Worm (Caenorhabditis elegans): ENCODE measurements around the gene F09B12.7.

The F09B12.7 gene

ce11 chrX:15103481-15103880 is 8.6 kb upstream of the F09B12.7 start:
- TF ChIP-seq unc-62 (GFP tag; optimal IDR thresholded peaks at IDR 0.05 in 1 of 2) (peak in 1 of 2 experiments; percentile 96), unc-62 (tag; optimal IDR thresholded peaks at IDR 0.05) (no peak), nhr-48 (tag; optimal IDR thresholded peaks at IDR 0.05) (no peak)

DNA sequence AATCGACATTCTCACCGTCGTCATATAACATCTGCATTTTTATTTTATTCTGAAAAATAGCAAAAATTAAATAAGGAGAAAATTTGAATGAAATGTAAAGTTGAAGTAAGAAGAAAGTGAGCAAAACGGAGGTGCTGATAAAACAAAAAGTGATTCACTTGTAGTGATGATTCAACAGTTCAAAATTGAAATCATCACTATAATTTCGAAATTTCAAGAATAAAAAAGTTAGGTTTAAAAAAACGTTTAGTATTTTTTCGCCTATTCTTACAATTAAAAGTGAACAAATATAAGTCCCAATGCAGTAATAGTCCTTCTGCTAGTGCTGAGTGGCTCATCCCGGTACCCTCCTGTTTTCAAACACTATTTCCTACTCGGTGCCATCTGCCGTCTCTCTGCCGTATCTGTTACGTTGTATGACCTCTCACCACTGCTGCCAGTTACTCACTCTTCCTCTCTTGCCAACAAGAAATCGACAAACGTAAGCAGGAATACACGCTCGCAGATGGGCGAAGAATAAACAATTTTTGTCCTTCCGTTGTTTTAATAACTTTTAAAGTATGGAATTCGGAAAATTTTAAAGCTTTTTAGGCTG is 5.6 kb upstream of the F09B12.7 start, which contains the start of gene dhhc-1:
Gene dhhc-1, minus strand, starts transcription at position 51 of the 595 bp plus-strand sequence.
- no peak for TF ChIP-seq madf-9 (GFP tag; conservative IDR thresholded peaks at IDR 0.05)
- TF ChIP-seq rbr-2 (tag; optimal IDR thresholded peaks at IDR 0.05) = peak; percentile 42
- no peak for TF ChIP-seq ceh-28 (tag; optimal IDR thresholded peaks at IDR 0.05)
- no peak for TF ChIP-seq D1046.2 (GFP tag; IDR thresholded peaks at IDR 0.05)
- TF ChIP-seq pqm-1 (tag; optimal IDR thresholded peaks at IDR 0.05) = peak; percentile 48
- peak in 1 of 2 experiments; percentile 16 for TF ChIP-seq daf-16 (GFP tag; optimal IDR thresholded peaks at IDR 0.05)
- TF ChIP-seq daf-16 (tag; optimal IDR thresholded peaks at IDR 0.05) = peak; percentile 31
- peak; percentile 46; the same call in 1 of the 2 replicates for TF ChIP-seq dmd-6 (GFP tag; IDR thresholded peaks at IDR 0.05)
- 0 out of 2 replicates have a peak, but pooled peaks have one; percentile 3 for TF ChIP-seq egl-43 (GFP tag; IDR thresholded peaks at IDR 0.05)
- no peak for TF ChIP-seq F37D6.2 (tag; optimal IDR thresholded peaks at IDR 0.05)
- no peak for TF ChIP-seq egl-27 (tag; optimal IDR thresholded peaks at IDR 0.05)
- TF ChIP-seq hmg-1.1 (GFP tag; IDR thresholded peaks at IDR 0.05) = peak; percentile 80
- TF ChIP-seq lsy-2 (tag; optimal IDR thresholded peaks at IDR 0.05) = peak in 1 of 2 experiments; percentile 23
- no peak for TF ChIP-seq Y75B8A.6 (GFP tag; IDR thresholded peaks at IDR 0.05)
- TF ChIP-seq hlh-11 (tag; optimal IDR thresholded peaks at IDR 0.05) = peak; percentile 52
- peak; percentile 74; the same call in 1 of the 2 replicates for TF ChIP-seq nhr-41 (GFP tag; IDR thresholded peaks at IDR 0.05)
- peak in 1 of 2 experiments; percentile 75 for TF ChIP-seq unc-62 (GFP tag; optimal IDR thresholded peaks at IDR 0.05 in 1 of 2)
- no peak for TF ChIP-seq unc-62 (tag; optimal IDR thresholded peaks at IDR 0.05)
- TF ChIP-seq Y48G9A.11 (GFP tag; IDR thresholded peaks at IDR 0.05) = no peak
- peak; percentile 33 for TF ChIP-seq hlh-30 (tag; optimal IDR thresholded peaks at IDR 0.05; ENCODE audit: insufficient read depth)
- TF ChIP-seq aha-1 (tag) = peak; percentile 58
- TF ChIP-seq snpc-1.2 (GFP tag; IDR thresholded peaks at IDR 0.05) = no peak
- TF ChIP-seq mep-1 (tag; optimal IDR thresholded peaks at IDR 0.05) = peak; percentile 43
- TF ChIP-seq mes-2 (tag; optimal IDR thresholded peaks at IDR 0.05; ENCODE audit: poor library complexity, severe bottlenecking) = peak; percentile 49
- peak; percentile 10 for TF ChIP-seq nhr-6 (tag; optimal IDR thresholded peaks at IDR 0.05)
- peak; percentile 33 for TF ChIP-seq mxl-3 (GFP tag; optimal IDR thresholded peaks at IDR 0.05)
- TF ChIP-seq nhr-28 (tag; optimal IDR thresholded peaks at IDR 0.05) = peak; percentile 34

ce11 chrX:15097763-15098162 is 2.9 kb upstream of the F09B12.7 start, which contains the start of gene F09B12.3:
Gene F09B12.3 (minus strand): TSS chrX:15097954.
- TF ChIP-seq vab-7 (GFP tag; IDR thresholded peaks at IDR 0.05) (no peak), pha-4 (GFP tag; IDR thresholded peaks at IDR 0.05) (no peak), pha-4 (tag; optimal IDR thresholded peaks at IDR 0.05) (no peak), lir-3 (tag; optimal IDR thresholded peaks at IDR 0.05) (no peak), unc-130 (GFP tag; optimal IDR thresholded peaks at IDR 0.05) (no peak), ceh-28 (tag; optimal IDR thresholded peaks at IDR 0.05) (no peak), nhr-48 (tag; optimal IDR thresholded peaks at IDR 0.05) (no peak), madf-9 (GFP tag; conservative IDR thresholded peaks at IDR 0.05) (no peak), tra-1 (GFP tag; IDR thresholded peaks at IDR 0.05) (no peak), ZK337.2 (GFP tag; IDR thresholded peaks at IDR 0.05) (no peak), nhr-11 (tag; optimal IDR thresholded peaks at IDR 0.05) (no peak), madf-5 (GFP tag; IDR thresholded peaks at IDR 0.05) (no peak), nhr-77 (tag; optimal IDR thresholded peaks at IDR 0.05) (peak; percentile 10), F26F4.8 (GFP tag; conservative IDR thresholded peaks at IDR 0.05) (no peak), nhr-28 (tag; optimal IDR thresholded peaks at IDR 0.05) (peak; percentile 45), hlh-11 (tag; optimal IDR thresholded peaks at IDR 0.05) (peak; percentile 27), skn-1 (tag; optimal IDR thresholded peaks at IDR 0.05) (no peak), hif-1 (tag; optimal IDR thresholded peaks at IDR 0.05) (no peak), nhr-25 (tag; optimal IDR thresholded peaks at IDR 0.05; ENCODE audit: borderline replicate concordance, insufficient read depth) (no peak), dve-1 (tag; optimal IDR thresholded peaks at IDR 0.05; ENCODE audit: insufficient read depth) (peak; percentile 35), aly-2 (tag; optimal IDR thresholded peaks at IDR 0.05) (no peak), dmd-6 (GFP tag; IDR thresholded peaks at IDR 0.05) (peak; percentile 51), rbr-2 (tag; optimal IDR thresholded peaks at IDR 0.05) (no peak), dmd-8 (GFP tag; IDR thresholded peaks at IDR 0.05) (no peak), zfp-2 (tag; optimal IDR thresholded peaks at IDR 0.05) (no peak), lin-38 (GFP tag; IDR thresholded peaks at IDR 0.05) (no peak)
